Worm (Caenorhabditis elegans) whole organism, late embryonic: ENCODE measurements around the gene F54H12.7.

Experiments used
- ceh-22 ChIP-seq: sonication (generic microtip); optimal IDR thresholded peaks from 2 replicates; lab custom pipeline; 2017; ENCODE audit warnings: missing biosample characterization, missing genetic modification characterization
- ceh-24 ChIP-seq: sonication (generic microtip); optimal IDR thresholded peaks from 2 replicates; lab custom pipeline; 2016; ENCODE audit warnings: mild to moderate bottlenecking, missing genetic modification characterization, missing compliant biosample characterization
- ceh-34 ChIP-seq: sonication (generic microtip); optimal IDR thresholded peaks from 2 replicates; lab custom pipeline; 2016; ENCODE audit warnings: mild to moderate bottlenecking, missing genetic modification characterization, missing compliant biosample characterization
- ceh-9 ChIP-seq: sonication (generic microtip); optimal IDR thresholded peaks from 2 replicates; lab custom pipeline; 2016; ENCODE audit warnings: mild to moderate bottlenecking, missing genetic modification characterization, inconsistent platforms, missing compliant biosample characterization
- lin-11 ChIP-seq: fragments of 200-800 bp; sonication (Bioruptor generic); optimal IDR thresholded peaks from 2 replicates; lab custom pipeline; 2018; ENCODE audit warnings: mild to moderate bottlenecking, missing genetic modification characterization, missing compliant biosample characterization
- madf-2 ChIP-seq: sonication (generic microtip); optimal IDR thresholded peaks from 2 replicates; lab custom pipeline; 2017; ENCODE audit warnings: missing genetic modification characterization, missing compliant biosample characterization
- nhr-11 ChIP-seq: fragments of 150-350 bp; optimal IDR thresholded peaks from 2 replicates; lab custom pipeline; 2014; ENCODE audit warnings: missing biosample characterization, missing genetic modification characterization
- nhr-232 ChIP-seq: sonication (generic microtip); optimal IDR thresholded peaks from 2 replicates; lab custom pipeline; 2016; ENCODE audit warnings: missing genetic modification characterization, missing compliant biosample characterization
- pag-3 ChIP-seq: sonication (generic microtip); optimal IDR thresholded peaks from 2 replicates; lab custom pipeline; 2016; ENCODE audit warnings: missing compliant biosample characterization, missing genetic modification characterization, borderline replicate concordance
- pha-2 ChIP-seq: sonication (generic microtip); optimal IDR thresholded peaks from 2 replicates; lab custom pipeline; 2017; ENCODE audit warnings: mild to moderate bottlenecking, missing genetic modification characterization, missing compliant biosample characterization
- pqm-1 ChIP-seq: sonication (generic microtip); optimal IDR thresholded peaks from 2 replicates; lab custom pipeline; 2016; ENCODE audit warnings: missing genetic modification characterization, missing compliant biosample characterization
- ref-2 ChIP-seq: sonication (generic microtip); optimal IDR thresholded peaks from 2 replicates; lab custom pipeline; 2016; ENCODE audit warnings: missing genetic modification characterization, missing compliant biosample characterization
- sox-2 ChIP-seq: fragments of 200-800 bp; sonication (Bioruptor generic); IDR thresholded peaks from 2 replicates; pipeline ENCODE4 v1.3.6; 2022; ENCODE audit warnings: missing genetic modification reagents, missing genetic modification characterization, missing compliant biosample characterization
- unc-3 ChIP-seq, 2 experiments: fragments of 200-800 bp in 1 of 2; sonication (Bioruptor generic) in 1 of 2; sonication (generic microtip) in 1 of 2; conservative IDR thresholded peaks in 1 of 2; optimal IDR thresholded peaks in 1 of 2; 2 replicates each; pipeline versions ENCODE4 v1.3.6 to Lab custom; 2016 to 2022; ENCODE audit warnings: missing compliant biosample characterization in 2 of 2, missing genetic modification characterization in 2 of 2, missing genetic modification reagents in 1 of 2

DNA sequence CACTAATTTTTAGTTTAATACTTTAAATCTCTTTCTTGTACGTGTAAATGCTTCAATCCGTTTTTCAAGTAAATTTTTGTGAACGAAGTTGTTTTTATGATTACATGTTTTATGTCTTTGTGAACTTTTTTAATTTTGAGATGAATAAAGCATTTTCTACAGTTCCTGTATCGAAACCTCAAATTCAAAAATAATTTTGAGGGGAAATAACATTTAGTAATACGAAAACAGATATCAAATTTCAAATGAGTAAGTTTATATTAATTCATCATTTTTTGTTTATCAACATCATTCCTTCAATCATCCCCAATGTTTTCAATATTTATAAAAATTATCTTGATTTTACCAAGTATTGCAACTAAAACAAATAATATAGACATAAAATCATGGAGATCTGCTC, 31.6 kb upstream of the F54H12.7 start, which contains the start of gene C29E4.10:
- no peak for TF ChIP-seq unc-3 (GFP tag; conservative IDR thresholded peaks at IDR 0.05; lab: Robert Waterston, UW)
- no peak for TF ChIP-seq unc-3 (tag; optimal IDR thresholded peaks at IDR 0.05; lab: Kevin White, UChicago)
- TF ChIP-seq pha-2 (tag; lab: Kevin White, UChicago) = no peak
- TF ChIP-seq sox-2 (GFP tag; lab: Robert Waterston, UW) = no peak
- no peak for TF ChIP-seq pag-3 (tag; lab: Kevin White, UChicago)
- no peak for TF ChIP-seq ceh-9 (tag; lab: Kevin White, UChicago)
- no peak for TF ChIP-seq pqm-1
- TF ChIP-seq nhr-232 (tag; lab: Kevin White, UChicago) = no peak
- no peak for TF ChIP-seq ref-2 (tag; lab: Kevin White, UChicago)
- no peak for TF ChIP-seq ceh-24
- no peak for TF ChIP-seq ceh-22 (tag; lab: Kevin White, UChicago)
- no peak for TF ChIP-seq madf-2 (tag; lab: Kevin White, UChicago)
- TF ChIP-seq lin-11 (tag; lab: Kevin White, UChicago) = no peak
- TF ChIP-seq nhr-11 = no peak
- TF ChIP-seq ceh-34 (tag; lab: Kevin White, UChicago) = no peak
